Worm (Caenorhabditis elegans) whole organism, midembryonic: Measurements from ENCODE around the gene Y57A10C.10.

Experiments
- T22C8.4 ChIP-seq: fragments of 200-800 bp; sonication (Bioruptor generic); IDR thresholded peaks from 2 replicates; pipeline ENCODE4 v1.3.6; 2022; ENCODE audit warnings: missing genetic modification characterization, missing compliant biosample characterization
- cog-1 ChIP-seq: sonication (generic microtip); optimal IDR thresholded peaks from 2 replicates; lab custom pipeline; 2016; ENCODE audit warnings: missing genetic modification characterization, missing compliant biosample characterization
- flt-1 ChIP-seq: fragments of 200-800 bp; sonication (Bioruptor generic); IDR thresholded peaks from 2 replicates; pipeline ENCODE4 v1.3.6; 2022; ENCODE audit warnings: missing genetic modification characterization, missing compliant biosample characterization
- klf-2 ChIP-seq: fragments of 200-800 bp; sonication (Bioruptor generic); conservative IDR thresholded peaks from 2 replicates; pipeline ENCODE4 v1.3.6; 2022; ENCODE audit warnings: missing genetic modification reagents, missing genetic modification characterization, missing compliant biosample characterization
- med-1 ChIP-seq: sonication (generic microtip); optimal IDR thresholded peaks from 2 replicates; lab custom pipeline; 2017; ENCODE audit warnings: missing genetic modification characterization, mild to moderate bottlenecking, missing compliant biosample characterization, antibody characterized with exemption, missing genetic modification reagents; ENCODE audit not compliant: insufficient read depth
- ref-1 ChIP-seq: fragments of 200-800 bp; sonication (Bioruptor generic); conservative IDR thresholded peaks from 2 replicates; pipeline ENCODE4 v1.3.6; 2022; ENCODE audit warnings: missing genetic modification reagents, missing genetic modification characterization, missing compliant biosample characterization
- tab-1 ChIP-seq: fragments of 200-800 bp; sonication (Bioruptor generic); IDR thresholded peaks from 2 replicates; pipeline ENCODE4 v1.3.6; 2022; ENCODE audit warnings: missing genetic modification characterization, missing compliant biosample characterization
- ztf-23 ChIP-seq: fragments of 200-800 bp; sonication (Bioruptor generic); IDR thresholded peaks from 2 replicates; pipeline ENCODE4 v1.3.6; 2022; ENCODE audit warnings: missing genetic modification reagents, missing genetic modification characterization, missing compliant biosample characterization
- ztf-29 ChIP-seq: fragments of 200-800 bp; sonication (Bioruptor generic); IDR thresholded peaks from 2 replicates; pipeline ENCODE4 v1.3.6; 2022; ENCODE audit warnings: missing genetic modification reagents, missing genetic modification characterization, missing compliant biosample characterization

Gene Y57A10C.10

DNA sequence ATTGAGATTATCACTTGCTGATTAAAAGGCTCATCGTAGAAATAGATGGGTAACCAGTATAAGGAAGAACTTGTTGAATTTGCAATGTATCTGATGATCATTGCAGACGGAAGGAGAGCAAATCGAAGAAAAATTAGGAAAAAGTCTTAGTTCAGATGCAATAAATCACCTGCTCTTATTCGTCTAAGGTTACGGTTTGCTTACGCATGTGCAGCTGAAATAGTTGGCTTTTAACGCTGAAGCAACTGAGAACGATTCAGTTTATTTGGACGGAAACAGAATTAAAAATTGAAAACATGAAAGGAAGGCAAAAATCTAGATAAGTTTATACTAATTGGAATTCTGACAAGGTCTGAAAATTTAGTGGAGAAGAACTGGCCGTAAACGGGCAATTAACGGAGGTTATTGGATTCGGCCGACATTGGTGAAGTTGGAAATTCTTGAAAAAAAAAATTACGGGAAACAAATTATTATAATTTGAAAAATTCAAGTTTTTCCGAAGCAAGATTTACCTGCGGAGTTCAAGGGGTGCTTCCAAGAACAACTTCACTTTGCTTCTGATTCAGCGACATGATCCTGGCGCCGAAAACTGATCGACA is 11.8 kb upstream of the Y57A10C.10 start, which contains the start of the genes sre-35 and sre-33:
TSS of gene sre-35 (minus strand) at position 101 of the 599 bp plus-strand sequence.
TSS of gene sre-33 (plus strand) at position 549 of the 599 bp plus-strand sequence.
- no peak for TF ChIP-seq ref-1
- TF ChIP-seq ztf-23 (GFP tag; lab: Robert Waterston, UW), result no peak
- TF ChIP-seq T22C8.4, result no peak
- TF ChIP-seq flt-1 (GFP tag; lab: Robert Waterston, UW), result no peak
- TF ChIP-seq med-1 (GFP tag; lab: Kevin White, UChicago), result no peak
- TF ChIP-seq tab-1 (GFP tag; lab: Robert Waterston, UW), result no peak
- no peak for TF ChIP-seq klf-2
- TF ChIP-seq ztf-29 (GFP tag; lab: Robert Waterston, UW), result no peak

ce11 chrII:12449849-12450248 is 8.8 kb upstream of the Y57A10C.10 start, which contains the start of gene sre-34:
Gene sre-34 (plus strand): TSS chrII:12450149.
- TF ChIP-seq cog-1 (tag; lab: Kevin White, UChicago) (no peak), T22C8.4 (no peak), flt-1 (GFP tag; lab: Robert Waterston, UW) (no peak), med-1 (GFP tag; lab: Kevin White, UChicago) (no peak), tab-1 (GFP tag; lab: Robert Waterston, UW) (no peak), ztf-23 (GFP tag; lab: Robert Waterston, UW) (no peak), ztf-29 (GFP tag; lab: Robert Waterston, UW) (no peak), ref-1 (no peak), klf-2 (no peak)

ce11 chrII:12448241-12448640 is 7.2 kb upstream of the Y57A10C.10 start, which contains the start of gene srh-27:
Gene srh-27 (plus strand): TSS chrII:12448541.
- no peak for TF ChIP-seq ref-1
- TF ChIP-seq flt-1 (GFP tag; lab: Robert Waterston, UW), result no peak
- no peak for TF ChIP-seq tab-1 (GFP tag; lab: Robert Waterston, UW)
- TF ChIP-seq cog-1 (tag; lab: Kevin White, UChicago), result no peak
- TF ChIP-seq klf-2, result no peak
- no peak for TF ChIP-seq T22C8.4
- no peak for TF ChIP-seq ztf-29 (GFP tag; lab: Robert Waterston, UW)
- TF ChIP-seq med-1 (GFP tag; lab: Kevin White, UChicago), result no peak
- no peak for TF ChIP-seq ztf-23 (GFP tag; lab: Robert Waterston, UW)

- no peak for TF ChIP-seq med-1 (GFP tag; lab: Kevin White, UChicago)
- no peak for TF ChIP-seq T22C8.4
- no peak for TF ChIP-seq tab-1 (GFP tag; lab: Robert Waterston, UW)
- no peak for TF ChIP-seq ztf-29 (GFP tag; lab: Robert Waterston, UW)
- no peak for TF ChIP-seq klf-2
- no peak for TF ChIP-seq ref-1
- TF ChIP-seq ztf-23 (GFP tag; lab: Robert Waterston, UW), result no peak
- no peak for TF ChIP-seq cog-1 (tag; lab: Kevin White, UChicago)
- TF ChIP-seq flt-1 (GFP tag; lab: Robert Waterston, UW), result no peak
Measured at ce11 chrII:12444679-12445376, 3.8 kb upstream of the Y57A10C.10 start, which contains the start of the genes W05H5.1 and pitr-6. Gene W05H5.1 (minus strand): TSS chrII:12444779. Gene pitr-6 (plus strand): TSS chrII:12445326.

DNA sequence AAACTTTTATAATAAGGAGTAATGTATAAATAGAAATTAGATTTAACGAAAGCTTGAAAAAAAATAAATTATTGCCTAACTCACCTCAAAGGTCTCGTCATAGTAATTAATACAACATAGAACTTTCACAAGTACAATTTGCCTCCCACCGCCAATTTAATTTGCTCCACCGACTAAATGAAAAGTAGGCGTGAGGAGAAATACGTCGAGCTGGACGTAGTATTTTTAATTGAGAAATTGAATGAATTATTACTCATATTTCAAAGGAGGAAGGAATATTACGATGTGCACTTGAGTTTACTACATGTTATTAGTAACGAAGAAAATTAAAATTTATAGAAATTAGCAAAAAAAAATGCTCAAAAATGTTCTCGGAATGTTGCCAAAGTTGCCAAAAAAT is 2.6 kb downstream of the Y57A10C.10 start, which contains the start of gene Y57A10C.9:
TSS of gene Y57A10C.9 (minus strand) at position 101 of the 400 bp plus-strand sequence.
- TF ChIP-seq ztf-23 (GFP tag; lab: Robert Waterston, UW) (no peak), ztf-29 (GFP tag; lab: Robert Waterston, UW) (no peak), ref-1 (no peak), med-1 (GFP tag; lab: Kevin White, UChicago) (no peak), T22C8.4 (no peak), cog-1 (tag; lab: Kevin White, UChicago) (no peak), tab-1 (GFP tag; lab: Robert Waterston, UW) (no peak), klf-2 (no peak), flt-1 (GFP tag; lab: Robert Waterston, UW) (no peak)

- TF ChIP-seq ztf-29 (GFP tag; lab: Robert Waterston, UW) (no peak), cog-1 (tag; lab: Kevin White, UChicago) (no peak), klf-2 (no peak), flt-1 (GFP tag; lab: Robert Waterston, UW) (no peak)
Measured at ce11 chrII:12436717-12437116, 4.3 kb downstream of the Y57A10C.10 start.

- no peak for TF ChIP-seq flt-1 (GFP tag; lab: Robert Waterston, UW)
- no peak for TF ChIP-seq ztf-23 (GFP tag; lab: Robert Waterston, UW)
- TF ChIP-seq ref-1, result no peak
- TF ChIP-seq tab-1 (GFP tag; lab: Robert Waterston, UW), result no peak
- no peak for TF ChIP-seq klf-2
- no peak for TF ChIP-seq ztf-29 (GFP tag; lab: Robert Waterston, UW)
- TF ChIP-seq cog-1 (tag; lab: Kevin White, UChicago), result no peak
- no peak for TF ChIP-seq T22C8.4
- TF ChIP-seq med-1 (GFP tag; lab: Kevin White, UChicago), result no peak
Measured at ce11 chrII:12435202-12435872, 5.7 kb downstream of the Y57A10C.10 start.

ce11 chrII:12432356-12432755 is 8.7 kb downstream of the Y57A10C.10 start, which contains the start of gene dct-12:
Gene dct-12 (minus strand): TSS chrII:12432456.
- TF ChIP-seq ztf-29 (GFP tag; lab: Robert Waterston, UW), result no peak
- TF ChIP-seq flt-1 (GFP tag; lab: Robert Waterston, UW), result no peak
- no peak for TF ChIP-seq med-1 (GFP tag; lab: Kevin White, UChicago)
- TF ChIP-seq ztf-23 (GFP tag; lab: Robert Waterston, UW), result no peak
- no peak for TF ChIP-seq ref-1
- no peak for TF ChIP-seq tab-1 (GFP tag; lab: Robert Waterston, UW)
- TF ChIP-seq klf-2, result no peak
- TF ChIP-seq T22C8.4, result no peak
- no peak for TF ChIP-seq cog-1 (tag; lab: Kevin White, UChicago)
